Worm (Caenorhabditis elegans): ENCODE data around the gene M110.8.

DNA sequence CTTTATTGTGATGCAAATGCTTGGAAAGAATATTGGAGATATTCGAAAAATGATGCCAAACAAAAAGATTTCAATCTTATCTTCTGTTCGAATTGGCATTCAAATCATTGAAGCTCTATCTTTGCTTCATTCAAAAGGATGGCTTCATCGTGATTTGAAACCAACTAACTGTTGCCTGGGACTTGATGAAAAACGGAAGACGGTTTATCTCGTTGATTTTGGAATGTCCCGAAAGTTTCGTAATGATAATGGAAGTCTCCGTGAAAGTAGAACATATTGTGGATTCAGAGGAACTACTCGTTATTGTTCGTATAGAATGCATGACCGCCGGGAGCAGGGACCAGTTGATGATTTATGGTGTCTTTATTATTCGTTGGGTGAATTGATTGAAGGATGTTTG is 35.2 kb downstream of the M110.8 start:
- no peak for TF ChIP-seq nhr-77 (tag; optimal IDR thresholded peaks at IDR 0.05)
- TF ChIP-seq mdl-1 (tag; optimal IDR thresholded peaks at IDR 0.05), result no peak
- TF ChIP-seq ceh-82 (tag; optimal IDR thresholded peaks at IDR 0.05), result no peak
- no peak for TF ChIP-seq jun-1 (tag; optimal IDR thresholded peaks at IDR 0.05)
- TF ChIP-seq elt-1 (tag; optimal IDR thresholded peaks at IDR 0.05), result no peak
- no peak for TF ChIP-seq ztf-11 (tag; optimal IDR thresholded peaks at IDR 0.05)
- TF ChIP-seq unc-62 (GFP tag; optimal IDR thresholded peaks at IDR 0.05), result no peak
- no peak for TF ChIP-seq nhr-11 (tag; optimal IDR thresholded peaks at IDR 0.05)
- no peak for TF ChIP-seq ama-1 (optimal IDR thresholded peaks at IDR 0.05)
- TF ChIP-seq nfya-1 (tag; optimal IDR thresholded peaks at IDR 0.05; ENCODE audit: insufficient read depth), result no peak
- no peak for TF ChIP-seq nhr-25 (tag; optimal IDR thresholded peaks at IDR 0.05)

Measured in whole organism, L3 larva.